Worm (Caenorhabditis elegans) whole organism, L3 larva: Measurements from ENCODE around the gene F28B4.4.
A peak's percentile ranks its signal among the peaks of the same experiment; 100 is the strongest.

Experiments
- R02D3.7 ChIP-seq: fragments of 150-350 bp; optimal IDR thresholded peaks from 2 replicates; lab custom pipeline; 2014; ENCODE audit warnings: missing biosample characterization, missing genetic modification characterization
- ZK546.5 ChIP-seq: sonication (generic microtip); optimal IDR thresholded peaks from 2 replicates; lab custom pipeline; 2017; ENCODE audit warnings: missing biosample characterization, missing genetic modification characterization
- aly-2 ChIP-seq: fragments of 150-350 bp; optimal IDR thresholded peaks from 2 replicates; lab custom pipeline; 2014; ENCODE audit warnings: missing biosample characterization, missing genetic modification characterization
- ama-1 ChIP-seq: fragments of 150-350 bp; optimal IDR thresholded peaks from 2 replicates; lab custom pipeline; 2018
- ceh-28 ChIP-seq: fragments of 150-350 bp; optimal IDR thresholded peaks from 2 replicates; lab custom pipeline; 2014; ENCODE audit warnings: missing biosample characterization, missing genetic modification reagents, missing genetic modification characterization
- ceh-82 ChIP-seq: fragments of 150-350 bp; optimal IDR thresholded peaks from 2 replicates; lab custom pipeline; 2014; ENCODE audit warnings: missing biosample characterization, missing genetic modification characterization
- ceh-9 ChIP-seq: sonication (generic microtip); optimal IDR thresholded peaks from 2 replicates; lab custom pipeline; 2018; ENCODE audit warnings: missing biosample characterization, missing genetic modification characterization
- egl-27 ChIP-seq: sonication (generic microtip); optimal IDR thresholded peaks from 4 replicates; lab custom pipeline; 2017; ENCODE audit warnings: missing biosample characterization, missing genetic modification reagents, missing genetic modification characterization
- egl-5 ChIP-seq: fragments of 150-350 bp; optimal IDR thresholded peaks from 2 replicates; lab custom pipeline; 2017; ENCODE audit warnings: missing biosample characterization, missing genetic modification reagents, missing genetic modification characterization, inconsistent platforms
- elt-1 ChIP-seq: fragments of 150-350 bp; optimal IDR thresholded peaks from 2 replicates; lab custom pipeline; 2014; ENCODE audit warnings: missing biosample characterization, missing genetic modification characterization
- elt-3 ChIP-seq, 3 experiments: fragments of 150-350 bp in 1 of 3; sonication (generic microtip) in 2 of 3; optimal IDR thresholded peaks; 2 replicates in 2 of 3; 4 replicates in 1 of 3; lab custom pipeline; 2014 to 2017; ENCODE audit warnings: missing biosample characterization in 3 of 3, missing genetic modification characterization in 3 of 3
- fkh-2 ChIP-seq: fragments of 150-350 bp; optimal IDR thresholded peaks from 2 replicates; lab custom pipeline; 2014; ENCODE audit warnings: missing biosample characterization, missing genetic modification reagents, missing genetic modification characterization
- fos-1 ChIP-seq: fragments of 150-350 bp; optimal IDR thresholded peaks from 2 replicates; lab custom pipeline; 2014; ENCODE audit warnings: missing biosample characterization, missing genetic modification characterization
- hmg-11 ChIP-seq: sonication (generic microtip); optimal IDR thresholded peaks from 2 replicates; lab custom pipeline; 2016; ENCODE audit warnings: missing genetic modification characterization, missing compliant biosample characterization
- jun-1 ChIP-seq: fragments of 150-350 bp; optimal IDR thresholded peaks from 2 replicates; lab custom pipeline; 2014; ENCODE audit warnings: missing biosample characterization, missing genetic modification reagents, missing genetic modification characterization
- lin-15B ChIP-seq: fragments of 150-350 bp; optimal IDR thresholded peaks from 2 replicates; lab custom pipeline; 2014; ENCODE audit warnings: missing biosample characterization, missing genetic modification characterization
- lin-39 ChIP-seq: fragments of 150-350 bp; optimal IDR thresholded peaks from 2 replicates; lab custom pipeline; 2018; ENCODE audit warnings: missing biosample characterization, missing genetic modification reagents, missing genetic modification characterization
- lsy-12 ChIP-seq: sonication (generic microtip); optimal IDR thresholded peaks from 2 replicates; lab custom pipeline; 2016; ENCODE audit warnings: mild to moderate bottlenecking, missing genetic modification characterization, missing compliant biosample characterization
- mml-1 ChIP-seq: fragments of 150-350 bp; sonication (generic microtip); optimal IDR thresholded peaks from 3 replicates; lab custom pipeline; 2014; ENCODE audit warnings: missing biosample characterization, missing genetic modification characterization
- nfya-1 ChIP-seq: sonication (generic microtip); optimal IDR thresholded peaks from 2 replicates; lab custom pipeline; 2017; ENCODE audit warnings: missing genetic modification characterization, mild to moderate bottlenecking, missing compliant biosample characterization, antibody characterized with exemption, moderate library complexity; ENCODE audit not compliant: insufficient read depth
- nhr-12 ChIP-seq: fragments of 150-350 bp; optimal IDR thresholded peaks from 2 replicates; lab custom pipeline; 2014; ENCODE audit warnings: missing biosample characterization, missing genetic modification characterization
- nhr-237 ChIP-seq: fragments of 150-350 bp; optimal IDR thresholded peaks from 2 replicates; lab custom pipeline; 2014; ENCODE audit warnings: missing biosample characterization, missing genetic modification characterization
- nhr-25 ChIP-seq: sonication (generic microtip); optimal IDR thresholded peaks from 2 replicates; lab custom pipeline; 2017; ENCODE audit warnings: missing biosample characterization, missing genetic modification characterization
- nhr-28 ChIP-seq: fragments of 150-350 bp; optimal IDR thresholded peaks from 2 replicates; lab custom pipeline; 2014; ENCODE audit warnings: missing biosample characterization, missing genetic modification characterization
- nhr-67 ChIP-seq: fragments of 150-350 bp; optimal IDR thresholded peaks from 2 replicates; lab custom pipeline; 2014; ENCODE audit warnings: missing biosample characterization, missing genetic modification characterization
- pha-4 ChIP-seq: fragments of 150-350 bp; optimal IDR thresholded peaks from 2 replicates; lab custom pipeline; 2014; ENCODE audit warnings: missing biosample characterization, missing genetic modification reagents, missing genetic modification characterization
- sea-2 ChIP-seq: fragments of 150-350 bp; sonication (generic microtip); optimal IDR thresholded peaks from 4 replicates; lab custom pipeline; 2014; ENCODE audit warnings: missing biosample characterization, missing genetic modification reagents, missing genetic modification characterization
- skn-1 ChIP-seq: fragments of 150-350 bp; optimal IDR thresholded peaks from 2 replicates; lab custom pipeline; 2014; ENCODE audit warnings: missing biosample characterization, missing genetic modification characterization
- snpc-4 ChIP-seq: fragments of 150-350 bp; optimal IDR thresholded peaks from 2 replicates; lab custom pipeline; 2014; ENCODE audit warnings: missing biosample characterization, missing genetic modification characterization
- unc-39 ChIP-seq: sonication (generic microtip); optimal IDR thresholded peaks from 4 replicates; lab custom pipeline; 2017; ENCODE audit warnings: missing biosample characterization, missing genetic modification characterization
- zag-1 ChIP-seq: fragments of 150-350 bp; optimal IDR thresholded peaks from 2 replicates; lab custom pipeline; 2014; ENCODE audit warnings: missing biosample characterization, missing genetic modification characterization
- ztf-4 ChIP-seq: fragments of 150-350 bp; optimal IDR thresholded peaks from 2 replicates; lab custom pipeline; 2014; ENCODE audit warnings: missing biosample characterization, missing genetic modification characterization

F28B4.4 gene

DNA sequence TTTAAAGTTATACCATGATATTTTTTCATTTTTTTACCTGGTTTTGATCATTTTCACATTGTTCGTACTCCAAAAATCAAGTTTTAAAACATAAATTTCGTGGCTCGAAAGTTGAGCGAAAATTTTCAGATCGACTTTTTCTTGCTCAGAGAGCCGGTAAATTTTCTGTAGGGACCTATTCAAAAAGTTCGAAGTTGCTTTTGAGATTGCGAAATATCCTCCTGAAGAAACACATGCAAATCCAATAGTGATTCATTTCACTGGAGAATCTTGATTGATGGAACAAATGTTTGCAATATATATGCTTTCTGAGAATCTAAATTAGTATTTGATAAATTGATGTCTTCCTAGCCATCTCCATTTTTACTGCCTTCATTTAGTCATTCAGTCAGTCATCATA is 7.3 kb upstream of the F28B4.4 start:
- no peak for TF ChIP-seq zag-1 (tag; lab: Kevin White, UChicago)
- no peak for TF ChIP-seq skn-1 (tag; lab: Kevin White, UChicago)
- no peak for TF ChIP-seq hmg-11
- TF ChIP-seq elt-1 (tag; lab: Kevin White, UChicago): no peak
- TF ChIP-seq fos-1 (tag; lab: Kevin White, UChicago): no peak
- no peak for TF ChIP-seq mml-1 (tag; lab: Kevin White, UChicago)
- no peak for TF ChIP-seq lin-39 (tag; lab: Kevin White, UChicago)
- TF ChIP-seq snpc-4 (tag; lab: Kevin White, UChicago): no peak
- TF ChIP-seq ceh-28: no peak
- TF ChIP-seq nhr-28 (tag; lab: Kevin White, UChicago): no peak
- no peak for TF ChIP-seq ama-1 (lab: Kevin White, UChicago)
- TF ChIP-seq lin-15B (tag; lab: Kevin White, UChicago): no peak
- no peak for TF ChIP-seq nhr-67
- no peak for TF ChIP-seq pha-4 (tag; lab: Kevin White, UChicago)
- TF ChIP-seq, all 47 proteins: peak for 0

- TF ChIP-seq ceh-82 (tag; lab: Kevin White, UChicago) (no peak), mml-1 (tag; lab: Kevin White, UChicago) (no peak), nhr-12 (no peak), skn-1 (tag; lab: Kevin White, UChicago) (no peak), sea-2 (GFP tag; lab: Kevin White, UChicago) (no peak), ZK546.5 (tag; lab: Kevin White, UChicago) (no peak), egl-5 (tag; lab: Kevin White, UChicago) (no peak)
Observed at ce11 chrX:3204778-3205177, 4.6 kb downstream of the F28B4.4 start, which contains the start of gene F28B4.1. TSS of gene F28B4.1 (plus strand) at chrX:3205078.

- TF ChIP-seq snpc-4 (tag; lab: Kevin White, UChicago) (no peak), nfya-1 (no peak), ZK546.5 (tag; lab: Kevin White, UChicago) (no peak), nhr-28 (tag; lab: Kevin White, UChicago) (no peak), ceh-82 (tag; lab: Kevin White, UChicago) (no peak), ceh-28 (no peak), egl-27 (tag; lab: Kevin White, UChicago) (no peak), elt-3 (tag; optimal IDR thresholded peaks at IDR 0.05; lab: Kevin White, UChicago) (no peak), nhr-67 (no peak), ceh-9 (tag; lab: Kevin White, UChicago) (no peak), sea-2 (GFP tag; lab: Kevin White, UChicago) (no peak)
Observed at ce11 chrX:3202350-3202749, 7.1 kb downstream of the F28B4.4 start.

DNA sequence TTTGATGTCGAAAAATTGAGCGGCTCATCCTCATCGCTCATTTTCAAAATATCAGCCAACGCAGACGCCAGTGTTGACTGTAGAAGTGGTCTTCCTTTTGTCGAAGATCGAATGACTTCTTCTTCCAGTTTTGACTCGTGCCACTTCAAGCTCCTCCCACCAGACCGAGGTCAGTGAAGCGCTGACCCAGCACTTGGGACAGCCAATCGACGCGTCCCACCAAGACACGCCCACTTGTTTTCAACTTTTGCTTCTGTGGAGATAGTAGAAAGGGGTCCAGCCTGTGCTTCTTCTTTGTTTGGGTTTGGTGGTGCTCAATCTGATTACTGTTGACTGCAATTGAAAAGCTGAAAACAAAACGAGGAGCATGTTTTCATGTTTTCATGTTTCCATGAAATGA is 10.2 kb downstream of the F28B4.4 start, which contains the start of gene fax-1:
Gene fax-1, minus strand, starts transcription at position 101 of the 400 bp plus-strand sequence.
- TF ChIP-seq zag-1 (tag; lab: Kevin White, UChicago) (no peak), nfya-1 (peak; percentile 53), ztf-4 (tag; lab: Kevin White, UChicago) (no peak), nhr-25 (tag; lab: Kevin White, UChicago) (no peak), nhr-12 (no peak), fkh-2 (tag; lab: Kevin White, UChicago) (no peak), ZK546.5 (tag; lab: Kevin White, UChicago) (no peak), nhr-28 (tag; lab: Kevin White, UChicago) (no peak)

DNA sequence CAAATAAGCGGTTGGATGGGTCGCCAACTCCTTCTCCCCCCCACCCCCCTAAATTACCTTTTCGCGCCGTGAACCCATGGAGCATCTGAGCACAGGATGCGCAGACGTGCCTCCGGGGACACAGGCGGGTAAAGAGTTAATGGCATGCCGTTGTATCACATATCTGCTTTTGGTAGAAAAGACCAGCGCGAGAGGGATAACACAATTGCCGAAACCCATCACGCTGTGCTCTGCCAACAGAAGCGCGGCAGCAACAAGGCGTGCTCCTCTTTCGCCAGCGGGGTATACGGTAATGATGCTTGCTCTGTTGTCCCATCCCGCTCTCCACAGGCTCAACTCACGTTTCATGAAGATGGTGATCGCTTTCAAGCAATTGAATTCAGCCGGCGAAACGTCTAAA is 12.1 kb downstream of the F28B4.4 start:
- TF ChIP-seq ama-1 (lab: Kevin White, UChicago) (no peak), lin-15B (tag; lab: Kevin White, UChicago) (no peak), nhr-12 (no peak), lsy-12 (tag; lab: Kevin White, UChicago) (no peak), nhr-25 (tag; lab: Kevin White, UChicago) (no peak), aly-2 (no peak), nhr-237 (tag; lab: Kevin White, UChicago) (no peak), sea-2 (GFP tag; lab: Kevin White, UChicago) (no peak), ceh-28 (no peak), jun-1 (tag; lab: Kevin White, UChicago) (no peak), snpc-4 (tag; lab: Kevin White, UChicago) (no peak), ceh-82 (tag; lab: Kevin White, UChicago) (no peak), unc-39 (tag; lab: Kevin White, UChicago) (no peak), mml-1 (tag; lab: Kevin White, UChicago) (no peak), R02D3.7 (tag; lab: Kevin White, UChicago) (no peak)
